Fruit fly (Drosophila melanogaster): ENCODE measurements around the gene ntc.

Gene ntc

dm6 chr3L:3816772-3817483, 10.7 kb upstream of the ntc start:
- TF ChIP-seq CG33017 (tag; optimal IDR thresholded peaks at IDR 0.05), result no peak
- TF ChIP-seq Crg-1 (GFP tag; optimal IDR thresholded peaks at IDR 0.05), result no peak
- no peak for TF ChIP-seq Mnt (GFP tag; optimal IDR thresholded peaks at IDR 0.05)
- peak; percentile 78 for TF ChIP-seq CG12768 (GFP tag; optimal IDR thresholded peaks at IDR 0.05)
- TF ChIP-seq CG7045 (GFP tag; optimal IDR thresholded peaks at IDR 0.05), result peak; percentile 8
- no peak for TF ChIP-seq bab1 (GFP tag; optimal IDR thresholded peaks at IDR 0.05)
- no peak for TF ChIP-seq Clk (GFP tag; optimal IDR thresholded peaks at IDR 0.05)
- no peak for TF ChIP-seq cnc (optimal IDR thresholded peaks at IDR 0.05)
- no peak for TF ChIP-seq CG7101 (tag; optimal IDR thresholded peaks at IDR 0.05)
- TF ChIP-seq ovo (GFP tag; optimal IDR thresholded peaks at IDR 0.05), result no peak
- TF ChIP-seq Hr96 (GFP tag; optimal IDR thresholded peaks at IDR 0.05), result peak; percentile 9
- TF ChIP-seq CG11617 (GFP tag; optimal IDR thresholded peaks at IDR 0.05), result peak; percentile 9
- no peak for TF ChIP-seq kay (GFP tag; ENCODE audit: borderline replicate concordance)
- no peak for TF ChIP-seq CG14711 (tag; optimal IDR thresholded peaks at IDR 0.05)
- no peak for TF ChIP-seq tj (GFP tag; optimal IDR thresholded peaks at IDR 0.05)
- TF ChIP-seq pad (GFP tag; optimal IDR thresholded peaks at IDR 0.05), result no peak
- no peak for TF ChIP-seq CG5204 (GFP tag; optimal IDR thresholded peaks at IDR 0.05)
- TF ChIP-seq toe (GFP tag; optimal IDR thresholded peaks at IDR 0.05), result no peak
- TF ChIP-seq cic (GFP tag; optimal IDR thresholded peaks at IDR 0.05), result peak; percentile 70
- no peak for TF ChIP-seq CG1620 (GFP tag; optimal IDR thresholded peaks at IDR 0.05)

- TF ChIP-seq cnc (optimal IDR thresholded peaks at IDR 0.05) (no peak), toe (GFP tag; optimal IDR thresholded peaks at IDR 0.05) (no peak)
Measured at dm6 chr3L:3816254-3816653, 10.0 kb upstream of the ntc start, which contains the start of gene Acp63F. Gene Acp63F, minus strand, starts transcription at chr3L:3816354.

dm6 chr3L:3814010-3814833, 8.0 kb upstream of the ntc start, which contains the start of gene Scsalpha1:
Gene Scsalpha1, plus strand, starts transcription at chr3L:3814211.
- TF ChIP-seq CG1620 (GFP tag; optimal IDR thresholded peaks at IDR 0.05) (peak; percentile 53), toe (GFP tag; optimal IDR thresholded peaks at IDR 0.05) (no peak), CG5204 (GFP tag; optimal IDR thresholded peaks at IDR 0.05) (no peak), Crg-1 (GFP tag; optimal IDR thresholded peaks at IDR 0.05) (peak; percentile 19), bab1 (GFP tag; optimal IDR thresholded peaks at IDR 0.05) (peak; percentile 31), Mnt (GFP tag; optimal IDR thresholded peaks at IDR 0.05) (peak; percentile 65), CG14711 (tag; optimal IDR thresholded peaks at IDR 0.05) (no peak), CG11617 (GFP tag; optimal IDR thresholded peaks at IDR 0.05) (peak; percentile 48), Hr96 (GFP tag; optimal IDR thresholded peaks at IDR 0.05) (no peak), pad (GFP tag; optimal IDR thresholded peaks at IDR 0.05) (no peak), kay (GFP tag; ENCODE audit: borderline replicate concordance) (no peak), CG7045 (GFP tag; optimal IDR thresholded peaks at IDR 0.05) (peak; percentile 8), cic (GFP tag; optimal IDR thresholded peaks at IDR 0.05) (peak; percentile 73), CG12768 (GFP tag; optimal IDR thresholded peaks at IDR 0.05) (peak; percentile 76), CG7101 (tag; optimal IDR thresholded peaks at IDR 0.05) (peak; percentile 4), Clk (GFP tag; optimal IDR thresholded peaks at IDR 0.05) (no peak), ovo (GFP tag; optimal IDR thresholded peaks at IDR 0.05) (peak; percentile 14), tj (GFP tag; optimal IDR thresholded peaks at IDR 0.05) (peak; percentile 23), cnc (optimal IDR thresholded peaks at IDR 0.05) (no peak), CG33017 (tag; optimal IDR thresholded peaks at IDR 0.05) (no peak)

- peak; percentile 8 for TF ChIP-seq Mnt (GFP tag; optimal IDR thresholded peaks at IDR 0.05)
- no peak for TF ChIP-seq kay (GFP tag; ENCODE audit: borderline replicate concordance)
- no peak for TF ChIP-seq toe (GFP tag; optimal IDR thresholded peaks at IDR 0.05)
- no peak for TF ChIP-seq cic (GFP tag; optimal IDR thresholded peaks at IDR 0.05)
- peak; percentile 7 for TF ChIP-seq CG14711 (tag; optimal IDR thresholded peaks at IDR 0.05)
- TF ChIP-seq CG7045 (GFP tag; optimal IDR thresholded peaks at IDR 0.05), result no peak
- TF ChIP-seq bab1 (GFP tag; optimal IDR thresholded peaks at IDR 0.05), result peak; percentile 33
- peak; percentile 1 for TF ChIP-seq tj (GFP tag; optimal IDR thresholded peaks at IDR 0.05)
- TF ChIP-seq Hr96 (GFP tag; optimal IDR thresholded peaks at IDR 0.05), result no peak
- TF ChIP-seq pad (GFP tag; optimal IDR thresholded peaks at IDR 0.05), result peak; percentile 4
- no peak for TF ChIP-seq Clk (GFP tag; optimal IDR thresholded peaks at IDR 0.05)
- peak; percentile 1 for TF ChIP-seq CG7101 (tag; optimal IDR thresholded peaks at IDR 0.05)
Measured at dm6 chr3L:3811089-3811488, 4.8 kb upstream of the ntc start, which contains the start of the genes CG32263 and PIG-B. Gene CG32263, minus strand, starts transcription at chr3L:3811114. Gene PIG-B, plus strand, starts transcription at chr3L:3811263.

dm6 chr3L:3809943-3810342, 3.7 kb upstream of the ntc start, which contains the start of gene CG32262:
Gene CG32262, minus strand, starts transcription at chr3L:3810196.
- TF ChIP-seq bab1 (GFP tag; optimal IDR thresholded peaks at IDR 0.05) (peak; percentile 29), Crg-1 (GFP tag; optimal IDR thresholded peaks at IDR 0.05) (no peak), Mnt (GFP tag; optimal IDR thresholded peaks at IDR 0.05) (peak; percentile 28)

- peak; percentile 26 for TF ChIP-seq CG7101 (tag; optimal IDR thresholded peaks at IDR 0.05)
- TF ChIP-seq CG11617 (GFP tag; optimal IDR thresholded peaks at IDR 0.05), result peak; percentile 7
- TF ChIP-seq tj (GFP tag; optimal IDR thresholded peaks at IDR 0.05), result peak; percentile 3
- TF ChIP-seq CG1620 (GFP tag; optimal IDR thresholded peaks at IDR 0.05), result no peak
- TF ChIP-seq Clk (GFP tag; optimal IDR thresholded peaks at IDR 0.05), result no peak
- peak; percentile 63 for TF ChIP-seq Hr96 (GFP tag; optimal IDR thresholded peaks at IDR 0.05)
- TF ChIP-seq CG12768 (GFP tag; optimal IDR thresholded peaks at IDR 0.05), result no peak
- TF ChIP-seq pad (GFP tag; optimal IDR thresholded peaks at IDR 0.05), result no peak
- TF ChIP-seq bab1 (GFP tag; optimal IDR thresholded peaks at IDR 0.05), result no peak
- no peak for TF ChIP-seq cnc (optimal IDR thresholded peaks at IDR 0.05)
- TF ChIP-seq Crg-1 (GFP tag; optimal IDR thresholded peaks at IDR 0.05), result no peak
- TF ChIP-seq CG33017 (tag; optimal IDR thresholded peaks at IDR 0.05), result peak; percentile 44
- peak; percentile 38 for TF ChIP-seq cic (GFP tag; optimal IDR thresholded peaks at IDR 0.05)
- TF ChIP-seq CG5204 (GFP tag; optimal IDR thresholded peaks at IDR 0.05), result peak; percentile 41
- TF ChIP-seq toe (GFP tag; optimal IDR thresholded peaks at IDR 0.05), result no peak
- TF ChIP-seq Mnt (GFP tag; optimal IDR thresholded peaks at IDR 0.05), result no peak
- TF ChIP-seq kay (GFP tag; ENCODE audit: borderline replicate concordance), result no peak
- no peak for TF ChIP-seq ovo (GFP tag; optimal IDR thresholded peaks at IDR 0.05)
- TF ChIP-seq CG7045 (GFP tag; optimal IDR thresholded peaks at IDR 0.05), result no peak
- TF ChIP-seq CG14711 (tag; optimal IDR thresholded peaks at IDR 0.05), result no peak
Measured at dm6 chr3L:3802677-3803076, 3.6 kb downstream of the ntc start.
